Worm (Caenorhabditis elegans) whole organism, young adult: ENCODE measurements around the gene cest-24.

Source experiments
- him-1 ChIP-seq: sonication (generic microtip); optimal IDR thresholded peaks from 2 replicates; lab custom pipeline; 2016; ENCODE audit warnings: missing genotype, missing genetic modification reagents, missing genetic modification characterization, missing compliant biosample characterization
- mxl-1 ChIP-seq: sonication (generic microtip); optimal IDR thresholded peaks from 2 replicates; lab custom pipeline; 2016; ENCODE audit warnings: missing genetic modification characterization, missing compliant biosample characterization

DNA sequence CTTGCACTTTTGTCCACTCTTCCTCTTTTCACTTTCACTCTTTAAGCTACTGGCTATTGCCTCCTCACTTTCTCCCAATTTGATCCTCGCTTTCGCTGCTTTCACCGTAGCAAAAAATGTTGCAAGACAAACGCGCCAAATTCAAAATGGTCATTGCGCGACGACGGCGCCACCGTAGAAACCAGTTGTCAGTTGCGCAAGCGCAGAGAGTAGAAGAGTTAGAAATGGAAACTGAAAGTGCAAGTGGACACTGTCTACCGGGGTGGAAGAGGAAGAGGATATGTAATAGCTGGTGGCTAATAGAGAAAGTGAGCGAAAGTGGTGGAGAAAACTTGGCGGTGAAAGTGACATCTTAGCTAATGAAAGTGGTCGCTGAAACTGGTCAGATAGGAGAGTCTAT lies 34.4 kb downstream of the cest-24 start:
- no peak for TF ChIP-seq him-1 (tag; lab: Kevin White, UChicago)
- TF ChIP-seq mxl-1 (tag; lab: Kevin White, UChicago), result no peak
